Worm (Caenorhabditis elegans) whole organism, L4/young adult: ENCODE measurements around the gene ZK945.8.

Experiments
- W03F9.2 ChIP-seq: fragments of 150-350 bp; optimal IDR thresholded peaks from 2 replicates; lab custom pipeline; 2014; ENCODE audit warnings: missing biosample characterization, missing genetic modification characterization
- dao-5 ChIP-seq: sonication (generic microtip); optimal IDR thresholded peaks from 2 replicates; lab custom pipeline; 2016; ENCODE audit warnings: missing genotype, missing genetic modification characterization, moderate library complexity, missing compliant biosample characterization

DNA sequence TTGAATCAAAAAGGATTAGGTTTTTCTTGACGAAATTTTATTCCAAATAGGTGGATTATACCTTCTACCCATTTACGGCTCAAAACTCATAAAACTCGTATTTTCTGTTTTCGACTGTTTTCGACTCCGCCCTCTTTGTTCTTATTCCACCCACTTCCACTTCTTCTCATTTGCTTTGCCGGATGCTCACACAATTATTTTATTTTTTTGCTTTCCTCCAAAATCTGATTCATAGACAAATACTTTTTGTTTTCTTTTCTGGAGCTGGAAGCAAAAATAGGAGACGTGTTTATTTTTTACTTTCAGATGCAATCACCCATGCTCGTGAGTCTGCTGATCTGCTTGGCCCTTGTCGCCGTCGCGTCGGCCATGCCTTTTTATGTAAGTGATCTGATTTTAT lies 46.7 kb downstream of the ZK945.8 start, which contains the start of gene nlp-63:
- TF ChIP-seq dao-5 (tag; lab: Kevin White, UChicago) = no peak
- TF ChIP-seq W03F9.2 (tag; lab: Kevin White, UChicago) = no peak
